Worm (Caenorhabditis elegans): ENCODE data around the gene hsp-25.
A peak's percentile ranks its signal among the peaks of the same experiment; 100 is the strongest.

hsp-25 gene

ce11 chrX:5992770-5993169 is 46.7 kb downstream of the hsp-25 start, which contains the start of gene F22F4.5:
F22F4.5 (minus strand) TSS chrX:5992870.
- TF ChIP-seq sox-2 (GFP tag; IDR thresholded peaks at IDR 0.05) (no peak), tbx-2 (tag; optimal IDR thresholded peaks at IDR 0.05) (no peak), ceh-18 (tag; optimal IDR thresholded peaks at IDR 0.05) (no peak), hlh-15 (tag; optimal IDR thresholded peaks at IDR 0.05) (no peak), pha-4 (tag; optimal IDR thresholded peaks at IDR 0.05) (no peak), ceh-2 (tag; optimal IDR thresholded peaks at IDR 0.05) (no peak), pha-2 (tag; optimal IDR thresholded peaks at IDR 0.05) (no peak), npax-4 (tag; optimal IDR thresholded peaks at IDR 0.05) (no peak), pag-3 (tag; optimal IDR thresholded peaks at IDR 0.05; ENCODE audit: borderline replicate concordance) (no peak), ceh-34 (tag; optimal IDR thresholded peaks at IDR 0.05) (no peak), ceh-48 (tag; optimal IDR thresholded peaks at IDR 0.05) (no peak), C08G9.2 (tag; optimal IDR thresholded peaks at IDR 0.05) (no peak), ttx-3 (tag; optimal IDR thresholded peaks at IDR 0.05) (no peak), fkh-6 (tag; optimal IDR thresholded peaks at IDR 0.05) (no peak)

- no peak for TF ChIP-seq dmd-4 (tag; optimal IDR thresholded peaks at IDR 0.05; ENCODE audit: borderline replicate concordance)
- TF ChIP-seq ttx-3 (tag; optimal IDR thresholded peaks at IDR 0.05), result no peak
- no peak for TF ChIP-seq fkh-6 (tag; optimal IDR thresholded peaks at IDR 0.05)
- TF ChIP-seq pha-4 (tag; optimal IDR thresholded peaks at IDR 0.05), result no peak
- TF ChIP-seq lim-6 (tag; optimal IDR thresholded peaks at IDR 0.05), result no peak
Observed at ce11 chrX:5987910-5988309, 51.5 kb downstream of the hsp-25 start.

DNA sequence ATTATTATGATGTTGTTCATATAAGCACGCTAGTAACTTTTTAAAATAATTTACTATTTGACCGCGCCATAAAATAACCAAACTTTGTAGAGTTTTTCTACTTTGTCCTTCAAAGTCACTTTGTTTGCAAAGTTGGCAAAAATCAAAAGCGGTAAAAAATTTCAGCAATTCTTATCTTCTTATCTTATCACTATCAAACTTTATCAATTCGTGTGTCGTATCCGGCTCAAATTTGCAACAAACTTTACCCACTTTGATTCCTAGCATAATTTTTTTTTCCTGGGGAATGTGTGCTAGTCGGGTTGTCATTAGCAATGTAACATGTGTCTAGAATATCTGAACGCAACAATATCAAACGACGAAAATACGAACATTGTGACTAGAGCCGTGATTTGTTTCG is 53.7 kb downstream of the hsp-25 start:
- TF ChIP-seq tbx-2 (tag; optimal IDR thresholded peaks at IDR 0.05), result no peak
- TF ChIP-seq elt-2 (tag; optimal IDR thresholded peaks at IDR 0.05), result peak; percentile 72

ce11 chrX:5984581-5985039 is 54.8 kb downstream of the hsp-25 start, which contains the start of gene klp-13:
klp-13 (plus strand) TSS chrX:5984989.
- TF ChIP-seq fax-1 (tag; optimal IDR thresholded peaks at IDR 0.05) (no peak), zip-5 (tag; optimal IDR thresholded peaks at IDR 0.05) (no peak), lim-6 (tag; optimal IDR thresholded peaks at IDR 0.05) (peak; percentile 27), unc-42 (tag; optimal IDR thresholded peaks at IDR 0.05) (peak; percentile 65), pros-1 (tag; optimal IDR thresholded peaks at IDR 0.05) (peak; percentile 74), pha-2 (tag; optimal IDR thresholded peaks at IDR 0.05) (no peak), ets-4 (tag; optimal IDR thresholded peaks at IDR 0.05) (peak; percentile 45), C38D4.7 (GFP tag; optimal IDR thresholded peaks at IDR 0.05) (no peak), ceh-9 (tag; optimal IDR thresholded peaks at IDR 0.05) (no peak), pqm-1 (tag; optimal IDR thresholded peaks at IDR 0.05) (peak; percentile 41), unc-86 (tag; optimal IDR thresholded peaks at IDR 0.05) (no peak), pax-1 (tag; optimal IDR thresholded peaks at IDR 0.05) (peak; percentile 77), ahr-1 (tag; optimal IDR thresholded peaks at IDR 0.05) (no peak), pag-3 (tag; optimal IDR thresholded peaks at IDR 0.05; ENCODE audit: borderline replicate concordance) (no peak), pat-9 (tag; optimal IDR thresholded peaks at IDR 0.05) (no peak), dmd-4 (tag; optimal IDR thresholded peaks at IDR 0.05; ENCODE audit: borderline replicate concordance) (peak; percentile 78), ref-2 (tag; optimal IDR thresholded peaks at IDR 0.05) (peak; percentile 74), ceh-45 (GFP tag; IDR thresholded peaks at IDR 0.05) (no peak), K02D7.2 (tag; optimal IDR thresholded peaks at IDR 0.05) (no peak), ceh-34 (tag; optimal IDR thresholded peaks at IDR 0.05) (peak; percentile 79), mec-3 (tag; optimal IDR thresholded peaks at IDR 0.05; ENCODE audit: borderline replicate concordance) (peak; percentile 14), ama-1 (optimal IDR thresholded peaks at IDR 0.05) (no peak), npax-4 (tag; optimal IDR thresholded peaks at IDR 0.05) (no peak), rnt-1 (tag; optimal IDR thresholded peaks at IDR 0.05) (peak; percentile 86), ceh-30 (tag; optimal IDR thresholded peaks at IDR 0.05) (no peak), unc-3 (GFP tag; conservative IDR thresholded peaks at IDR 0.05) (no peak), unc-3 (tag; optimal IDR thresholded peaks at IDR 0.05) (no peak), lin-11 (tag; optimal IDR thresholded peaks at IDR 0.05) (no peak), ceh-22 (tag; optimal IDR thresholded peaks at IDR 0.05) (no peak), elt-2 (tag; optimal IDR thresholded peaks at IDR 0.05) (peak; percentile 9), tbx-7 (tag; optimal IDR thresholded peaks at IDR 0.05) (no peak), odd-2 (tag; optimal IDR thresholded peaks at IDR 0.05) (no peak), F13H6.1 (tag; optimal IDR thresholded peaks at IDR 0.05) (peak; percentile 14), tbx-2 (tag; optimal IDR thresholded peaks at IDR 0.05) (peak; percentile 81), hlh-6 (tag; optimal IDR thresholded peaks at IDR 0.05) (peak; percentile 64), sox-2 (GFP tag; IDR thresholded peaks at IDR 0.05) (no peak), pha-4 (tag; optimal IDR thresholded peaks at IDR 0.05) (no peak), che-1 (tag; optimal IDR thresholded peaks at IDR 0.05) (no peak), Y22D7AL.16 (tag; optimal IDR thresholded peaks at IDR 0.05) (no peak), ttx-3 (tag; optimal IDR thresholded peaks at IDR 0.05) (no peak)
